Fruit fly (Drosophila melanogaster) whole organism: ENCODE results near the gene CG31097.

ENCODE experiments used
- CG8478 ChIP-seq: fragments of >200 bp; optimal IDR thresholded peaks from 2 replicates; lab custom pipeline; 2018; ENCODE audit warnings: inconsistent platforms
- Dll ChIP-seq: fragments of >200 bp; optimal IDR thresholded peaks from 2 replicates; lab custom pipeline; 2017
- EcR ChIP-seq, 2 experiments: fragments of >200 bp; optimal IDR thresholded peaks; 2 replicates each; lab custom pipeline; 2017; ENCODE audit warnings: missing biosample characterization in 2 of 2, missing genetic modification characterization in 2 of 2, missing genetic modification reagents in 2 of 2
- pan ChIP-seq: fragments of >200 bp; optimal IDR thresholded peaks from 2 replicates; lab custom pipeline; 2017
- psq ChIP-seq: fragments of >200 bp; optimal IDR thresholded peaks from 2 replicates; lab custom pipeline; 2017
- usp ChIP-seq: fragments of >200 bp; optimal IDR thresholded peaks from 2 replicates; lab custom pipeline; 2017; ENCODE audit warnings: missing biosample characterization, missing genetic modification characterization, mixed read lengths

Gene CG31097

DNA sequence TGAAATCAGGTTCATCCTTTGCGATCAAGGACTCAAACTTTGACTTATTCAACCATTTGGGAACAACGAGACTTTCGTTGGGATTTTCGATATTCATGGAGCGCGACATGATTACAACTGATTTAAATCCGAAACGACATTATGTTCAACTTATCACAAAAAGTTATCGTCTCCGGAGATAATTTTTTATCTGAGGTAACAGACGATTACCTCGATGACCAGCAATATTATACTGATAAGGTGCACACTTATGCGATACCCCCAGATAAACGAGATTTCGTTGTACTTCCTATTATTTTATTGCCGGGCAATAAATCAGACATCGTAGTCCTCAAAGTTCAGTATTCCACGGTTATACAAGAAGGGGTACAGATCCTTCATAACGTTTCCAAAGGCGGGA, at the start of gene CG31097:
Gene CG31097, minus strand, starts transcription at position 101 of the 400 bp plus-strand sequence.
- TF ChIP-seq psq (lab: Kevin White, UChicago) (no peak), usp (GFP tag; lab: Kevin White, UChicago) (no peak), Dll (lab: Kevin White, UChicago) (no peak), CG8478 (lab: Kevin White, UChicago) (no peak), pan (lab: Kevin White, UChicago) (no peak), EcR (GFP tag; optimal IDR thresholded peaks at IDR 0.05; lab: Kevin White, UChicago) (no peak)

DNA sequence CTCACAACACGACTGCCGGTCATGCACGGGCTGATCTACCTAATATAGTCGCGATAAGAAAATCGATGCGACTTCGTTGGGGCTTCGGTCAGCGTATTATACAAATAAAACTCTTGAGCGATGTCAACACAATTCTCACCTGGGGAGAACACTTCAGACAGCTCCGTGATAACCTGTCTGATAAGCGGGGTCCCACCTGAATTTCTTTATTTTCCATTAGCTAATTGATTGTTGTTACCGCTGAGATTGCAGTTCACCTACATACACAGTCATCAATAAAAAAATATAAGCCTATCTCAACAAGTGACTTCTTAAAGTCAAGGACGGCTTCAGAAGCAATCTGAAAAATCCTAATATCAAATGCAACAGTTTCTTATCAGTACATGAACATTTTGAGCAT, 49.3 kb upstream of the CG31097 start, which contains the start of gene tobi:
Gene tobi, minus strand, starts transcription at position 23 of the 400 bp plus-strand sequence.
- TF ChIP-seq EcR (GFP tag; optimal IDR thresholded peaks at IDR 0.05; lab: Kevin White, UChicago): no peak
- TF ChIP-seq pan (lab: Kevin White, UChicago): no peak

DNA sequence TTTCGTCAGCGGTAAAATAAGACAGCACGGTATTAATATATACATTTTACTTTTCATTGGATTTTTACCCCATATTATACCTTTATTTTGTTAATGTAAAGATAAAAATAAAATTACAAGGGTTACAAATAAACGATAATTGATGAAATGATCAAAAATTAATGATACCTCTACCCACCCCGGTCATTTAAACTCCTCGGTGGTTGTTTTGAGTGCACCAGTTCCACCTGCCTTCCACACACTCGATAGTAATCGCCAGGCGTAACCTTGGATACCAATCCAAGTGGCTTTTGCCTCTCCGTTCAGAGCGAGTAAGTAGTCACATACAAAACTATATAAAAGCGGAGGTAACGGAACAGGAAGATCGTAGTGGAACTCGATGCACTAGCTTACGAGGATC, 42.4 kb upstream of the CG31097 start, which contains the start of gene rha:
Gene rha, plus strand, starts transcription at position 301 of the 400 bp plus-strand sequence.
- TF ChIP-seq Dll (lab: Kevin White, UChicago) (no peak), psq (lab: Kevin White, UChicago) (no peak)

DNA sequence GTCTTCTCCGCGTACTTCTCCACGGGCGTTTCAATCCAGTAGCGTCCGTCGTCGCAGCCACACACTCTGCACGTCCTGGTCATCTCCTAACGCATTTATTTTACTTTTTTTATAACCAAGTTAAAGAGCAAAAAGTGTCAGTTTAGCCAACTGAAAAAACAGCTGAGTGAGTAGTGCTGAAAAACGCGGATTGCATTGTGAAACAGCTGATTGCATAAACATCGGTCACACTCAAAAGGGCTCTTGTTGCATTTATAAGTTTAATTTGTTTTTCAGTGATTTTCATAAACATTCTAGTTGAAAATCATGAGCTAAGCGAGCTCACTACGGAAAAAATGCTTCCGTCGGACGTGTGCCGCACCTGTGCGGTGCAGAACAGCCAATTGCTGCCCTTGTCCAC, 37.5 kb upstream of the CG31097 start, which contains the start of the genes CG10669 and CG11902:
Gene CG10669, minus strand, starts transcription at position 179 of the 400 bp plus-strand sequence.
Gene CG11902, plus strand, starts transcription at position 193 of the 400 bp plus-strand sequence.
- TF ChIP-seq pan (lab: Kevin White, UChicago): no peak
- no peak for TF ChIP-seq EcR (GFP tag; optimal IDR thresholded peaks at IDR 0.05; lab: Kevin White, UChicago)
- no peak for TF ChIP-seq Dll (lab: Kevin White, UChicago)
- no peak for TF ChIP-seq usp (GFP tag; lab: Kevin White, UChicago)
- TF ChIP-seq CG8478 (lab: Kevin White, UChicago): no peak
- TF ChIP-seq psq (lab: Kevin White, UChicago): no peak

DNA sequence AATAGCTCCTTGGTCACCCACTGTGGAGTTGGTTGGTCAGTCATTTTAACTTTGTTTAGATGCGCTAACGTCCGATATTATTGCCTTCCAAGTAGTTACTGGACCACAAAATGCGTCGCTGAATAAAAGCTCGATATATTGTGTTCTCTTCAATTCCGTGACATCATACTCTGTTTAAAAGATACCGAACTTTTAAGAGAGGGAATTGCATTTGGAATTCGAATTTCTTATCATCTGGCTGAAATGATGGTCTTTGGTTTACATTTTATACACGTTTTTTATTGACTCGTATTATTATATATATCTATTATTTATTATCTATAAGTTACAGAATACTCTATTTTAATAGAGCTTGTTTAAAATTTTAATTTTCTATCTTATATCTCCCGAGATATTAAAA, 33.5 kb upstream of the CG31097 start, which contains the start of gene CHKov2:
Gene CHKov2, minus strand, starts transcription at position 101 of the 400 bp plus-strand sequence.
- TF ChIP-seq usp (GFP tag; lab: Kevin White, UChicago) (no peak), EcR (GFP tag; optimal IDR thresholded peaks at IDR 0.05; lab: Kevin White, UChicago) (no peak), psq (lab: Kevin White, UChicago) (no peak), pan (lab: Kevin White, UChicago) (no peak), CG8478 (lab: Kevin White, UChicago) (no peak), Dll (lab: Kevin White, UChicago) (no peak)

DNA sequence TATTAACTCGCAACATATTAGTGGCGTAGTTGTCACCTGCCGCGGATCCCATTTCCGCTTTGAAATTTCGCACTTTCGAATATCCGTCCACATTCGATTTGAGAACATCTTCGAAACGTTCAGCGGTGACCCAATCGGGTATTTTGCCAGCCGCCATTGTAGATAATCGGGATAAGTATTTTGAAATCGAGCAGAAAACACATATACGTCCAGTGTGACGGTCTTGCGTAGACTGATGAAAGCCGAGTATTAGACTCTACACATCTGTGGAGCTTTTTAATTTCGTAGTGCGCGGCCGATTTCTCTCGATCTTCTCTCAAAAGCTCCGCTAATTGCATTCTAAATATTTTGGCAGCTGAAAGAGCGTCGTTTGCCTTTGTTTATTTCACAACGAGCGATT, 31.5 kb upstream of the CG31097 start, which contains the start of gene CHKov1:
Gene CHKov1, minus strand, starts transcription at position 238 of the 400 bp plus-strand sequence.
- TF ChIP-seq usp (GFP tag; lab: Kevin White, UChicago) (no peak), psq (lab: Kevin White, UChicago) (no peak), Dll (lab: Kevin White, UChicago) (no peak), EcR (GFP tag; optimal IDR thresholded peaks at IDR 0.05; lab: Kevin White, UChicago) (no peak), CG8478 (lab: Kevin White, UChicago) (no peak), pan (lab: Kevin White, UChicago) (no peak)

DNA sequence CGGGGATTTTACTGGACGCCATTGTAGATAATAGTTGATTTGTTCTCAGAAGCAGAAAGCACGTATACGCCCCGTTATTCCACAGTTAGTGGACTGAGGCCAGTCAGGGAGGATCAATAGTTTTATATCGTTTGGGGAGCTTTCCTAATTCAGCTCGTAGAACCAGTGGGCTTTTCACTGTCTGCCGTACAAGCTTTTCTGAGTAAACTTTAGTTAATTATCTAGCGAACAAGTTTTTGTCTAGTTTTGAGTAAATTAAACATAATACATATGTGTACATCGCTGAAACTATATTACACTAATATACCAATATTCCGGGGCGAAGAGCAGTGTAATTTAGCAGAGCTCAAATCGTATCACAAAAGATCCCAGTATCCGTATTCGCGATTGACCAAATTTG, 25.1 kb upstream of the CG31097 start, which contains the start of gene CG10562:
Gene CG10562, minus strand, starts transcription at position 101 of the 400 bp plus-strand sequence.
- TF ChIP-seq Dll (lab: Kevin White, UChicago): no peak
- TF ChIP-seq EcR (GFP tag; optimal IDR thresholded peaks at IDR 0.05; lab: Kevin White, UChicago): no peak
- no peak for TF ChIP-seq psq (lab: Kevin White, UChicago)
- no peak for TF ChIP-seq pan (lab: Kevin White, UChicago)
- no peak for TF ChIP-seq usp (GFP tag; lab: Kevin White, UChicago)
- no peak for TF ChIP-seq CG8478 (lab: Kevin White, UChicago)

DNA sequence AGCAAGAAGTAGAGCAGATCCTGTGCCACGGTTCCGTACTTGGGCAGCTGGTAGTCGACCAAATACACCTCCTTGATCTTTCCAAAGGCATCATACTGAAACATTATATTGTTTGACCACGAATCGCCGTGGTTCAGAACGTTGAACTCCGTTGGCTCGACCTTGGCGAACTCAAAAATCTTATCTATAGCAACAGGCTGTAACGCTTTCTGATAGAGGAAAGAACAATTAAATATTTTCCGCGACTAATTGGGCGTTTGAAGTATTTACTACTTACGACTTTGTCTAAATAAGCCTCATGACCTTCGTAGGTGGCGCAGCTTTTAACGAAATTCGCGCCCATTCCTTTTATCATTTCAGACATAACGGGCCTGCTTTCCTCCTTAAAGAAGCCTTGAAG, 24.1 kb upstream of the CG31097 start:
- TF ChIP-seq EcR (GFP tag; optimal IDR thresholded peaks at IDR 0.05; lab: Kevin White, UChicago) (no peak), usp (GFP tag; lab: Kevin White, UChicago) (no peak), pan (lab: Kevin White, UChicago) (no peak), psq (lab: Kevin White, UChicago) (no peak), CG8478 (lab: Kevin White, UChicago) (no peak), Dll (lab: Kevin White, UChicago) (no peak)

DNA sequence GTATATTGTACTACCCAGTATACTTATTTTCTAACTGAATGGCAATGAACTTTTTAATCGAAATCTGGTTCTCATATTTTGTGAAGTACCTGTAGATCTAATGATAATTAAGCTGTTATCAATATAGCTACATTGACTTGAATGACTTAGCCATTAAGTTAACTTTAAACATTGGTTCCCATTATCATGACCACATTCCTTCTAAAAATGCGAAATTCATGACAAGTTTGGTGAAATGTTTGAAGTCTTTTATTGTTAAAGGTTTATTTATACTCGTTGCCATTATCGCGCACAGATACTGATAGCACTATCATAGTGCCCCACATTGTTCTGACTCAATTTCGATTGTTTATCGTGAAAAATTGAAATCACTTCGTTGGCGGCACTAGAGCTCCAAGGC, 23.3 kb upstream of the CG31097 start:
- TF ChIP-seq pan (lab: Kevin White, UChicago): no peak

DNA sequence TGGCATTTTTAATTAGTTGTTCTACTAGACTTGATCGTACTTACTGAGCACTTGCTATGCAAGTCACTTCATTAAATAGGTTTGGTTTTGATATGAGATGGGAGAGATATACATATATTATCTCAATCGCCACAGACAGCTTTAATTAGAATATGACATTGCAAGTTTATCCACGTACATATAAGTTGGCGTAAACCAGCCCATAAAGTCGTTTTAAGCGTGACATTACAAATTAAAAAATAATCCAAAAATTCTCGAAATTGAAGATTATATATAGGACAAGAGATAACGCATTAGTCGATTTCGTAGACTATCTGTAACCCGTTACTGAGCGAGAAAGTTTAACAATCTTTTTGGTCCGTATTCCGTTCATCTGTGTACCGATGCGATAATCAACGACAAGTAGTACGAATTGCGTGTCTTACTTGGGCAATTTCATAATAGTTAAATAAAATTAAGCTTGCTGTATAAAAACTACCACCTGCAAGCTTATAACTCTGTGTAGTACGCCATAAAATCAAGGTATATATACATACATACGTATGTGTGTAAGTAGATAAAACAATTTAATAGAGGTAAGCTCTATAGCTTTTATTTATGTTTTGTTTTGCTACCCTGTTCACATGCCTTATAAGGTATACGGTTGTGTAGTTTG, 22.6 kb upstream of the CG31097 start, which contains the start of gene CG10560:
Gene CG10560, minus strand, starts transcription at position 51 of the 655 bp plus-strand sequence.
- TF ChIP-seq EcR (GFP tag; optimal IDR thresholded peaks at IDR 0.05; lab: Kevin White, UChicago) (no peak), usp (GFP tag; lab: Kevin White, UChicago) (no peak), pan (lab: Kevin White, UChicago) (no peak), psq (lab: Kevin White, UChicago) (no peak), CG8478 (lab: Kevin White, UChicago) (no peak), Dll (lab: Kevin White, UChicago) (no peak)

DNA sequence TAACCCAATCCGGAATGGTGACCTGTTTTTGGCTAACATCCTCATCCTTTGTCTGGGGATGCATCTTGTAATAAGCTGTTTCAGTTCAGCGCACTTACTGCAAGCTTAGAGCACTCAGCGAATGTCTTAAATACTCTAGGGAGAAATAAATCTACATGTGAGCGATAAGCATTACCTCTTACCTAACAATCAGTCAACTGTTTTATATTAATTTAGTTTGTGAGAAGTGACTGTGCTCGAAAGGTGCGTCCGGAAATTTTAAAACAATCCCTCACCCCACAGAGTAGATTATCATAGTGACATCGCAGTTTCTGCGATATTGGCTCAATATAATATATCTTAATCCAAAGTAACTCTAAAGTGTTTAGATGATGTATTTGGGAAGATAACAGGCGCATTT, 20.4 kb upstream of the CG31097 start, which contains the start of gene CG10553:
Gene CG10553, minus strand, starts transcription at position 101 of the 400 bp plus-strand sequence.
- no peak for TF ChIP-seq psq (lab: Kevin White, UChicago)
- no peak for TF ChIP-seq CG8478 (lab: Kevin White, UChicago)
- TF ChIP-seq Dll (lab: Kevin White, UChicago): no peak
- TF ChIP-seq EcR (GFP tag; optimal IDR thresholded peaks at IDR 0.05; lab: Kevin White, UChicago): no peak
- no peak for TF ChIP-seq usp (GFP tag; lab: Kevin White, UChicago)
- no peak for TF ChIP-seq pan (lab: Kevin White, UChicago)
